Worm (Caenorhabditis elegans) whole organism, L1 larva: Measurements from ENCODE around the gene M02D8.6.

ENCODE experiments used
- ama-1 ChIP-seq: fragments of 150-350 bp; optimal IDR thresholded peaks from 2 replicates; lab custom pipeline; 2014
- ceh-8 ChIP-seq: fragments of 200-800 bp; sonication (Bioruptor generic); optimal IDR thresholded peaks from 2 replicates; lab custom pipeline; 2018; ENCODE audit warnings: mild to moderate bottlenecking, missing genetic modification characterization, moderate library complexity, missing compliant biosample characterization
- hpl-2 ChIP-seq: fragments of 150-350 bp; optimal IDR thresholded peaks from 2 replicates; lab custom pipeline; 2014; ENCODE audit warnings: missing biosample characterization, missing genetic modification reagents, missing genetic modification characterization
- skn-1 ChIP-seq: fragments of 150-350 bp; optimal IDR thresholded peaks from 2 replicates; lab custom pipeline; 2014; ENCODE audit warnings: missing biosample characterization, missing genetic modification characterization
- unc-130 ChIP-seq: fragments of 150-350 bp; optimal IDR thresholded peaks from 2 replicates; lab custom pipeline; 2017; ENCODE audit warnings: missing biosample characterization, missing genetic modification characterization, inconsistent platforms

- TF ChIP-seq ama-1: no peak
- no peak for TF ChIP-seq hpl-2 (GFP tag; lab: Kevin White, UChicago)
- TF ChIP-seq unc-130 (tag; lab: Kevin White, UChicago): no peak
- TF ChIP-seq ceh-8 (GFP tag; lab: Kevin White, UChicago): no peak
- no peak for TF ChIP-seq skn-1
Observed at ce11 chrX:8727306-8727705, 4.4 kb downstream of the M02D8.6 start, which contains the start of gene EGAP4.1.
